Fruit fly (Drosophila melanogaster): ENCODE results near the gene CG43082.

DNA sequence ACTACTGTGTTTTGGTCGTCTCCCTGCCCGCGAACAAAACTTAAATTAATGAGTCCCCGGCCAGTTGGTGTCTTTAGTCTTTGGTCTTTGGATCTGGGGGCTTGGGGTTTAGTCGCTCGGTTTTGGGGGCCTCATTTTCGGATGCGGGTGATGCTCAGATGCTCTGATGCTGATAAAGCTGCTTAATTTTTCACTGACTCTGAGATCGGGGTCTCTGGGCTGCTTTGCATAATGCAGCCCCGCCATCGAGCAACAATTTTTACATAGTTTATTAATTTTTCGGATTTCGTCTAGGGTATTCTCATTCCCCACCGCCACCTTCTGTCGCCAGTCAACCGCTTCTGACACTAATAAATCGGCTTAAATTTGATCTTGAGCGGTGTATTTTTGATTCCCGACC is 40.5 kb downstream of the CG43082 start:
- TF ChIP-seq klu (GFP tag; IDR thresholded peaks at IDR 0.05) (no peak), dmrt11E (tag; optimal IDR thresholded peaks at IDR 0.05) (no peak), CG11456 (GFP tag; IDR thresholded peaks at IDR 0.05) (no peak), usp (GFP tag; optimal IDR thresholded peaks at IDR 0.05) (no peak), Tbp (GFP tag; optimal IDR thresholded peaks at IDR 0.05) (no peak), E2f1 (GFP tag; IDR thresholded peaks at IDR 0.05) (no peak), CG12155 (GFP tag; optimal IDR thresholded peaks at IDR 0.05) (no peak), CG2116 (GFP tag; optimal IDR thresholded peaks at IDR 0.05) (no peak), Scr (GFP tag; IDR thresholded peaks at IDR 0.05; ENCODE audit: partially characterized antibody) (no peak), nom (GFP tag; optimal IDR thresholded peaks at IDR 0.05) (no peak), ssp (GFP tag; IDR thresholded peaks at IDR 0.05) (no peak), zen (tag; optimal IDR thresholded peaks at IDR 0.05) (no peak), CG3726 (GFP tag; IDR thresholded peaks at IDR 0.05) (no peak), otp (GFP tag; IDR thresholded peaks at IDR 0.05) (no peak)
